Worm (Caenorhabditis elegans) whole organism, L1 larva: Measurements from ENCODE around the gene C49C3.21.

Experiments
- F16B12.6 ChIP-seq: fragments of 150-350 bp; optimal IDR thresholded peaks from 2 replicates; lab custom pipeline; 2014; ENCODE audit warnings: missing biosample characterization, missing genetic modification characterization
- pqm-1 ChIP-seq: sonication (generic microtip); optimal IDR thresholded peaks from 3 replicates; lab custom pipeline; 2017; ENCODE audit warnings: missing biosample characterization, missing genetic modification characterization
- ztf-11 ChIP-seq, 2 experiments: sonication (generic microtip); optimal IDR thresholded peaks; 2 replicates each; lab custom pipeline; 2016 to 2017; ENCODE audit warnings: missing genetic modification characterization in 2 of 2, missing biosample characterization in 1 of 2, missing compliant biosample characterization in 1 of 2

DNA sequence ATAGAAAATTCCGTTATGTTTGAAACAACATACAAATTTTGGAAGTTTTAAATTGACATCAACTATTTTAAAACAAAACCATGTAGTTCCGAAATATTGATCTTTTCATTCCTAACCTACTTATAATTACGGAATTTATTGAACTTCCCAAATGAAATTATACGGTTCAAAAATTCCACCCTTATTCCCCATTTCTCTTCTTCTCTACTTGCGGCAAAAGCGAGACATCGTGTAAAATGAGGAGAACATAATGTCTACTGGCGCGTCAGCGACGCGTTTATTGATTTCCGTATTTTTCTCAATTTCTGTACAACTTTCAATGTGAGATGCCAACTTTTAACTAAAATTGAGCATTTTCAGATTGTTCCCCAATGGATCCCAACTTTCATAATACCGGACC lies 13.9 kb upstream of the C49C3.21 start, which contains the start of gene ceh-88:
- TF ChIP-seq pqm-1 (tag; lab: Kevin White, UChicago) (no peak), F16B12.6 (tag; lab: Kevin White, UChicago) (no peak), ztf-11 (tag; optimal IDR thresholded peaks at IDR 0.05; lab: Kevin White, UChicago) (no peak)
